Worm (Caenorhabditis elegans) whole organism, L2 larva: ENCODE results near the gene Y48B6A.13.
A peak's percentile ranks its signal among the peaks of the same experiment; 100 is the strongest.

Experiments used
- C34F6.9 ChIP-seq: fragments of 150-350 bp; optimal IDR thresholded peaks from 2 replicates; lab custom pipeline; 2014; ENCODE audit warnings: missing biosample characterization, missing genetic modification characterization
- F13H6.1 ChIP-seq: sonication (generic microtip); optimal IDR thresholded peaks from 2 replicates; lab custom pipeline; 2016; ENCODE audit warnings: missing genetic modification characterization, missing compliant biosample characterization
- R02D3.7 ChIP-seq: fragments of 150-350 bp; optimal IDR thresholded peaks from 2 replicates; lab custom pipeline; 2014; ENCODE audit warnings: missing biosample characterization, missing genetic modification characterization
- Y55F3AM.14 ChIP-seq: fragments of 200-800 bp; sonication (Bioruptor generic); optimal IDR thresholded peaks from 2 replicates; lab custom pipeline; 2018; ENCODE audit warnings: mild to moderate bottlenecking, missing genetic modification characterization, missing compliant biosample characterization
- ZK546.5 ChIP-seq: sonication (generic microtip); optimal IDR thresholded peaks from 2 replicates; lab custom pipeline; 2017; ENCODE audit warnings: missing biosample characterization, missing genetic modification characterization
- alr-1 ChIP-seq: fragments of 150-350 bp; optimal IDR thresholded peaks from 2 replicates; lab custom pipeline; 2014; ENCODE audit warnings: missing biosample characterization, missing genetic modification characterization
- aly-2 ChIP-seq: fragments of 150-350 bp; optimal IDR thresholded peaks from 2 replicates; lab custom pipeline; 2014; ENCODE audit warnings: missing biosample characterization, missing genetic modification characterization
- ama-1 ChIP-seq: fragments of 150-350 bp; optimal IDR thresholded peaks from 2 replicates; lab custom pipeline; 2018; ENCODE audit warnings: inconsistent platforms
- blmp-1 ChIP-seq: sonication (generic microtip); optimal IDR thresholded peaks from 2 replicates; lab custom pipeline; 2017; ENCODE audit warnings: missing genetic modification characterization, mild to moderate bottlenecking, missing compliant biosample characterization, antibody characterized with exemption, moderate library complexity; ENCODE audit not compliant: insufficient read depth
- ceh-16 ChIP-seq: fragments of 150-350 bp; optimal IDR thresholded peaks from 2 replicates; lab custom pipeline; 2014; ENCODE audit warnings: missing biosample characterization, missing genetic modification characterization
- ceh-82 ChIP-seq: fragments of 150-350 bp; optimal IDR thresholded peaks from 2 replicates; lab custom pipeline; 2014; ENCODE audit warnings: missing biosample characterization, missing genetic modification characterization
- crh-2 ChIP-seq: sonication (generic microtip); optimal IDR thresholded peaks from 2 replicates; lab custom pipeline; 2017; ENCODE audit warnings: missing biosample characterization, missing genetic modification characterization
- dmd-4 ChIP-seq: sonication (generic microtip); optimal IDR thresholded peaks from 2 replicates; lab custom pipeline; 2017; ENCODE audit warnings: missing biosample characterization, missing genetic modification characterization
- egl-27 ChIP-seq: sonication (generic microtip); optimal IDR thresholded peaks from 3 replicates; lab custom pipeline; 2017; ENCODE audit warnings: missing biosample characterization, missing genetic modification reagents, missing genetic modification characterization
- elt-1 ChIP-seq: fragments of 150-350 bp; optimal IDR thresholded peaks from 2 replicates; lab custom pipeline; 2014; ENCODE audit warnings: missing biosample characterization, missing genetic modification characterization
- elt-3 ChIP-seq: sonication (generic microtip); optimal IDR thresholded peaks from 2 replicates; lab custom pipeline; 2017; ENCODE audit warnings: missing biosample characterization, missing genetic modification characterization
- fos-1 ChIP-seq: fragments of 150-350 bp; optimal IDR thresholded peaks from 2 replicates; lab custom pipeline; 2014; ENCODE audit warnings: missing biosample characterization, missing genetic modification characterization
- gmeb-1 ChIP-seq: fragments of 150-350 bp; optimal IDR thresholded peaks from 2 replicates; lab custom pipeline; 2014; ENCODE audit warnings: missing biosample characterization, missing genetic modification characterization
- lin-11 ChIP-seq: fragments of 150-350 bp; sonication (generic microtip); optimal IDR thresholded peaks from 2 replicates; lab custom pipeline; 2014; ENCODE audit warnings: missing biosample characterization, missing genetic modification characterization, inconsistent platforms, mixed read lengths
- lin-13 ChIP-seq: fragments of 150-350 bp; optimal IDR thresholded peaks from 2 replicates; lab custom pipeline; 2014; ENCODE audit warnings: missing biosample characterization, missing genetic modification reagents, missing genetic modification characterization
- lin-39 ChIP-seq: fragments of 150-350 bp; optimal IDR thresholded peaks from 2 replicates; lab custom pipeline; 2014; ENCODE audit warnings: missing biosample characterization, missing genetic modification reagents, missing genetic modification characterization
- lsy-2 ChIP-seq, 2 experiments: fragments of 150-350 bp in 1 of 2; sonication (generic microtip) in 1 of 2; optimal IDR thresholded peaks; 2 replicates each; lab custom pipeline; 2014 to 2017; ENCODE audit warnings: missing biosample characterization in 2 of 2, missing genetic modification characterization in 2 of 2
- mab-5 ChIP-seq: fragments of 150-350 bp; optimal IDR thresholded peaks from 2 replicates; lab custom pipeline; 2014; ENCODE audit warnings: missing biosample characterization, missing genetic modification characterization
- mbf-1 ChIP-seq: sonication (generic microtip); optimal IDR thresholded peaks from 2 replicates; lab custom pipeline; 2017; ENCODE audit warnings: missing biosample characterization, missing genetic modification characterization
- mdl-1 ChIP-seq, 2 experiments: fragments of 150-350 bp in 1 of 2; sonication (generic microtip) in 1 of 2; optimal IDR thresholded peaks; 2 replicates each; lab custom pipeline; 2017; ENCODE audit warnings: missing biosample characterization in 2 of 2, missing genetic modification characterization in 2 of 2
- nhr-11 ChIP-seq: fragments of 150-350 bp; optimal IDR thresholded peaks from 2 replicates; lab custom pipeline; 2014; ENCODE audit warnings: missing biosample characterization, missing genetic modification characterization
- nhr-129 ChIP-seq: fragments of 150-350 bp; optimal IDR thresholded peaks from 2 replicates; lab custom pipeline; 2014; ENCODE audit warnings: missing biosample characterization, missing genetic modification characterization
- nhr-21 ChIP-seq: fragments of 150-350 bp; optimal IDR thresholded peaks from 2 replicates; lab custom pipeline; 2014; ENCODE audit warnings: missing biosample characterization, missing genetic modification characterization
- nhr-23 ChIP-seq: fragments of 150-350 bp; optimal IDR thresholded peaks from 2 replicates; lab custom pipeline; 2014; ENCODE audit warnings: missing biosample characterization, missing genetic modification reagents, missing genetic modification characterization
- nhr-237 ChIP-seq: fragments of 150-350 bp; optimal IDR thresholded peaks from 2 replicates; lab custom pipeline; 2014; ENCODE audit warnings: missing biosample characterization, missing genetic modification characterization
- nhr-25 ChIP-seq: fragments of 150-350 bp; sonication (generic microtip); optimal IDR thresholded peaks from 3 replicates; lab custom pipeline; 2014; ENCODE audit warnings: missing biosample characterization, missing genetic modification characterization
- nhr-6 ChIP-seq: fragments of 150-350 bp; optimal IDR thresholded peaks from 2 replicates; lab custom pipeline; 2014; ENCODE audit warnings: missing biosample characterization, missing genetic modification characterization
- peb-1 ChIP-seq: fragments of 150-350 bp; optimal IDR thresholded peaks from 2 replicates; lab custom pipeline; 2014; ENCODE audit warnings: missing biosample characterization, missing genetic modification characterization
- sem-4 ChIP-seq: fragments of 150-350 bp; optimal IDR thresholded peaks from 2 replicates; lab custom pipeline; 2014; ENCODE audit warnings: missing biosample characterization, missing genetic modification reagents, missing genetic modification characterization
- skn-1 ChIP-seq: sonication (generic microtip); optimal IDR thresholded peaks from 2 replicates; lab custom pipeline; 2017; ENCODE audit warnings: missing biosample characterization, missing genetic modification characterization
- sma-3 ChIP-seq: sonication (generic microtip); optimal IDR thresholded peaks from 2 replicates; lab custom pipeline; 2016; ENCODE audit warnings: missing genetic modification reagents, missing genetic modification characterization, missing compliant biosample characterization
- sma-9 ChIP-seq, 2 experiments: fragments of 150-350 bp in 1 of 2; sonication (generic microtip) in 1 of 2; optimal IDR thresholded peaks; 2 replicates each; lab custom pipeline; 2014 to 2016; ENCODE audit warnings: missing genetic modification characterization in 2 of 2, mild to moderate bottlenecking in 1 of 2, missing biosample characterization in 1 of 2, missing compliant biosample characterization in 1 of 2, missing genetic modification reagents in 1 of 2, moderate library complexity in 1 of 2
- snpc-4 ChIP-seq: fragments of 150-350 bp; optimal IDR thresholded peaks from 2 replicates; lab custom pipeline; 2014; ENCODE audit warnings: missing biosample characterization, missing genetic modification characterization
- unc-39 ChIP-seq: fragments of 150-350 bp; optimal IDR thresholded peaks from 2 replicates; lab custom pipeline; 2014; ENCODE audit warnings: missing biosample characterization, missing genetic modification characterization
- unc-55 ChIP-seq: fragments of 150-350 bp; sonication (generic microtip); optimal IDR thresholded peaks from 3 replicates; lab custom pipeline; 2014; ENCODE audit warnings: missing biosample characterization, missing genetic modification reagents, missing genetic modification characterization
- unc-62 ChIP-seq: fragments of 150-350 bp; optimal IDR thresholded peaks from 2 replicates; lab custom pipeline; 2014; ENCODE audit warnings: missing biosample characterization, missing genetic modification reagents, missing genetic modification characterization
- zag-1 ChIP-seq: fragments of 150-350 bp; optimal IDR thresholded peaks from 2 replicates; lab custom pipeline; 2014; ENCODE audit warnings: missing biosample characterization, missing genetic modification characterization
- ztf-1 ChIP-seq: fragments of 200-800 bp; sonication (Bioruptor generic); conservative IDR thresholded peaks from 2 replicates; pipeline ENCODE4 v1.3.6; 2022; ENCODE audit warnings: missing genetic modification characterization, missing compliant biosample characterization
- ztf-4 ChIP-seq: fragments of 150-350 bp; optimal IDR thresholded peaks from 2 replicates; lab custom pipeline; 2014; ENCODE audit warnings: missing biosample characterization, missing genetic modification characterization

Y48B6A.13 gene

DNA sequence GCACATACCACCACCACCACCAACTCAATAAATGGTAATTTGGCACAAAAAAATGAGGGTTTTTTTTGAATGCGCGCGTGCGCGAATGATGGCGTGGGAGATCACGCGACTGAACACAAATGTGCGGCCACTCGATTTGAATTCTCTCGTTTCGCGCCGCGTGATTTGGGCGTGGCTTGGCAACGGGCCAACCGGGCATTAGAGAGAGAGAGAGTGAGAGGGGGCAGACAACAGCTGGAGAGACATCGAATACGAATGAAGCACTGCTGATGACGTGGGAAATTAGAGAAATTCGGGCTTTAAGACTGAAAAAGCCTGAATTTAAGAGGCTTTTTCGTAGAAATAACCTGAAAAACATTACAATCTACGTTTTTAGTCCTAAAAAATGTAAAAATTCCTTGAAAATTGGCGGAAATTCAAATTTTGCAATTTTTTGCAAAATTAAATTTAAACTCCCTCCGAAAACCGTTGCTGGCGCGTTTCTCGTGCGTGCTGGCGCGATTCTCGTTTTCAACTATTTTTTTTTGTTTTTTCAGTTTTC lies 25.4 kb upstream of the Y48B6A.13 start (continued):
- TF ChIP-seq Y55F3AM.14 (GFP tag; lab: Kevin White, UChicago) (peak; percentile 93), nhr-25 (tag; lab: Kevin White, UChicago) (peak; percentile 95)

DNA sequence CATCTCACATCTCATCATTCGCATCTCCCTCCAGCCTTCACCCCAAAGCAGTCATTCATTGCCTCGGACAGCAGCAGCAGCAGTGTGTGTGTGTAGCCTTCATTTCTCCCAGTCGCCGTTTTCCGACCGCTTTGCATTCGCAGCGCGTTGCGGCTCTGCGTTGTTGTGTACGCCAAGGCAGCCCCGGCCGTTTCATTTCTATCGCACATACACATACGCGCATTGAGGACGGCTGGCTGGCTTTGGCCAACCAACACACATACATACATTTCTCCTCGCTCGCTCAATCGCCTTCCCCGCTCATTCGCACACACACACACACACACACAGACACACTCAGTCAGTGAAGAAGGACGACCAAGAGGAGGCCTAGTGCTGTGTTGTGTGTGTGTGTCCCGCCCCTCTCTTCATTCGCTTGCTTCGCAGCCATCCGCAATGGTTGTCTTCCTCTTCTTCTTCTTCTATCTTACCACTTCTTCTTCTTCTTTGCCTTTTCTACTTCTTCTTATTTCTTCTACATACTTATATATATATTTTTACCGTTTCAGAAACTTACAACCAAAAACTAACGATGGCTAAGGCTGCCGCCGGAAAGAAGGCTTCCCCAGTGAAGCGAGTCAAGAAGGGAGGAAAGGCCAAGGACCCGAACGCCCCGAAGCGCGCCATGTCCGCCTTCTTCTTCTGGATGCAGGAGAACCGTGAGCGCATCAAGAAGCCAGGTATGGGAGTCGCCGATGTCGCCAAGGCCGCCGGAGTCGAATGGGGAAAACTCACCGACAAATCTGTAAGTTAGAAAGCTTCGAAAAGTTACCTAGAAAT lies 24.3 kb upstream of the Y48B6A.13 start, which contains the start of gene hmg-1.1:
hmg-1.1 (plus strand) TSS at position 549 of the 819 bp plus-strand sequence.
- TF ChIP-seq sma-9 (GFP tag; optimal IDR thresholded peaks at IDR 0.05; lab: Kevin White, UChicago) = peak; percentile 76
- TF ChIP-seq sma-9 (tag; optimal IDR thresholded peaks at IDR 0.05; lab: Kevin White, UChicago) = no peak
- TF ChIP-seq ztf-4 (tag; lab: Kevin White, UChicago) = peak; percentile 66
- TF ChIP-seq Y55F3AM.14 (GFP tag; lab: Kevin White, UChicago) = peak; percentile 59
- TF ChIP-seq lin-13 = peak; percentile 74
- TF ChIP-seq unc-62 (GFP tag; lab: Kevin White, UChicago) = no peak
- TF ChIP-seq egl-27 (tag; lab: Kevin White, UChicago) = peak; percentile 45
- TF ChIP-seq gmeb-1 (tag; lab: Kevin White, UChicago) = peak; percentile 29
- TF ChIP-seq nhr-25 (tag; lab: Kevin White, UChicago) = peak; percentile 76
- no peak for TF ChIP-seq mbf-1
- TF ChIP-seq fos-1 = peak; percentile 74
- peak; percentile 36 for TF ChIP-seq snpc-4 (tag; lab: Kevin White, UChicago)
- TF ChIP-seq ZK546.5 (tag; lab: Kevin White, UChicago) = no peak
- TF ChIP-seq C34F6.9 = peak; percentile 61
- TF ChIP-seq elt-1 (tag; lab: Kevin White, UChicago) = no peak
- peak; percentile 43 for TF ChIP-seq lin-11 (tag; lab: Kevin White, UChicago)
- no peak for TF ChIP-seq unc-39 (tag; lab: Kevin White, UChicago)
- peak; percentile 59 for TF ChIP-seq zag-1 (tag; lab: Kevin White, UChicago)
- TF ChIP-seq F13H6.1 (tag; lab: Kevin White, UChicago) = peak; percentile 81
- peak in 1 of 2 experiments; percentile 45 for TF ChIP-seq mdl-1 (tag; optimal IDR thresholded peaks at IDR 0.05; lab: Kevin White, UChicago)
- TF ChIP-seq nhr-129 = peak; percentile 95
- TF ChIP-seq sem-4 (tag; lab: Kevin White, UChicago) = peak; percentile 14
- peak; percentile 22 for TF ChIP-seq nhr-21
- TF ChIP-seq crh-2 (tag; lab: Kevin White, UChicago) = peak; percentile 66
- peak; percentile 83 for TF ChIP-seq sma-3 (GFP tag; lab: Kevin White, UChicago)
- peak; percentile 49 to 51 for TF ChIP-seq lsy-2 (tag; optimal IDR thresholded peaks at IDR 0.05; lab: Kevin White, UChicago)
- TF ChIP-seq alr-1 (tag; lab: Kevin White, UChicago) = no peak
- no peak for TF ChIP-seq ztf-1 (GFP tag; lab: Robert Waterston, UW)
- peak; percentile 23 for TF ChIP-seq mab-5 (tag; lab: Kevin White, UChicago)
- TF ChIP-seq unc-55 (GFP tag; lab: Kevin White, UChicago) = peak; percentile 84
- TF ChIP-seq blmp-1 (tag; lab: Kevin White, UChicago) = peak; percentile 35
- TF ChIP-seq, all 48 proteins: peak for 23

DNA sequence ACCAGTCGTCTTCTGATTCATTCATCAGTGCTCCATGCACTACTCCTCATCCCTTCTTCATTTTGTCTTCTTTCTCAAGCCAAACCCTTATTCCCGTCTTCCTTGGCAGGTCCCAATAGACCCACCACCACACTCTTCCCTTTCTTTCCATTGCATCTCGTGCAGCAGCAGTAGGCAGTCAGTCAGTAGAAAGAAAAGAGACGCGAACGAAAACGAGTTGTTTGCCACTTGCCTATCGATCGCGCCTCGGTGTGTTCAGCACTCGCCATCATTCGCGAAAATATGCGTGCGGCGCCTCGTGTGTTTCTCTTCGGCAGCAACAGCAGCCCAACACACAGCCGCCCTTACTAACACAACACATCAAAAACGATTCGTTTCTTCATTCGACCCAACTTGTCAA lies 23.4 kb upstream of the Y48B6A.13 start:
- TF ChIP-seq mdl-1 (tag; optimal IDR thresholded peaks at IDR 0.05; lab: Kevin White, UChicago) (peak; percentile 53 to 60), skn-1 (no peak), ZK546.5 (tag; lab: Kevin White, UChicago) (no peak), nhr-21 (no peak), nhr-6 (tag; lab: Kevin White, UChicago) (no peak), lin-11 (tag; lab: Kevin White, UChicago) (no peak), R02D3.7 (tag; lab: Kevin White, UChicago) (no peak), unc-62 (GFP tag; lab: Kevin White, UChicago) (no peak), ama-1 (lab: Kevin White, UChicago) (no peak), nhr-23 (tag; lab: Kevin White, UChicago) (no peak), ztf-4 (tag; lab: Kevin White, UChicago) (peak; percentile 39), lin-39 (tag; lab: Kevin White, UChicago) (no peak), Y55F3AM.14 (GFP tag; lab: Kevin White, UChicago) (no peak), zag-1 (tag; lab: Kevin White, UChicago) (no peak), peb-1 (tag; lab: Kevin White, UChicago) (no peak), F13H6.1 (tag; lab: Kevin White, UChicago) (peak; percentile 51), nhr-25 (tag; lab: Kevin White, UChicago) (peak; percentile 37), aly-2 (tag; lab: Kevin White, UChicago) (no peak), ceh-82 (no peak), nhr-237 (tag; lab: Kevin White, UChicago) (no peak), snpc-4 (tag; lab: Kevin White, UChicago) (no peak), sma-9 (GFP tag; optimal IDR thresholded peaks at IDR 0.05; lab: Kevin White, UChicago) (peak; percentile 56), sma-9 (tag; optimal IDR thresholded peaks at IDR 0.05; lab: Kevin White, UChicago) (no peak), mbf-1 (no peak), elt-3 (no peak), ceh-16 (tag; lab: Kevin White, UChicago) (no peak), unc-55 (GFP tag; lab: Kevin White, UChicago) (peak; percentile 25), dmd-4 (tag; lab: Kevin White, UChicago) (no peak), ztf-1 (GFP tag; lab: Robert Waterston, UW) (no peak), blmp-1 (tag; lab: Kevin White, UChicago) (no peak), nhr-129 (peak; percentile 79), nhr-11 (tag; lab: Kevin White, UChicago) (no peak), alr-1 (tag; lab: Kevin White, UChicago) (no peak)
